Worm (Caenorhabditis elegans) whole organism, L3 larva: ENCODE data around the gene nhr-282.

ENCODE experiments used
- ama-1 ChIP-seq: fragments of 150-350 bp; optimal IDR thresholded peaks from 2 replicates; lab custom pipeline; 2018
- egl-27 ChIP-seq: sonication (generic microtip); optimal IDR thresholded peaks from 4 replicates; lab custom pipeline; 2017; ENCODE audit warnings: missing biosample characterization, missing genetic modification reagents, missing genetic modification characterization
- elt-3 ChIP-seq, 3 experiments: fragments of 150-350 bp in 1 of 3; sonication (generic microtip) in 2 of 3; optimal IDR thresholded peaks; 2 replicates in 2 of 3; 4 replicates in 1 of 3; lab custom pipeline; 2014 to 2017; ENCODE audit warnings: missing biosample characterization in 3 of 3, missing genetic modification characterization in 3 of 3
- hmg-11 ChIP-seq: sonication (generic microtip); optimal IDR thresholded peaks from 2 replicates; lab custom pipeline; 2016; ENCODE audit warnings: missing genetic modification characterization, missing compliant biosample characterization
- lin-39 ChIP-seq: fragments of 150-350 bp; optimal IDR thresholded peaks from 2 replicates; lab custom pipeline; 2018; ENCODE audit warnings: missing biosample characterization, missing genetic modification reagents, missing genetic modification characterization
- nhr-23 ChIP-seq: fragments of 150-350 bp; optimal IDR thresholded peaks from 2 replicates; lab custom pipeline; 2014; ENCODE audit warnings: missing biosample characterization, missing genetic modification reagents, missing genetic modification characterization
- nhr-237 ChIP-seq: fragments of 150-350 bp; optimal IDR thresholded peaks from 2 replicates; lab custom pipeline; 2014; ENCODE audit warnings: missing biosample characterization, missing genetic modification characterization
- nhr-76 ChIP-seq: fragments of 150-350 bp; sonication (generic microtip); optimal IDR thresholded peaks from 5 replicates; lab custom pipeline; 2014; ENCODE audit warnings: missing biosample characterization, missing genetic modification characterization
- pha-4 ChIP-seq: fragments of 150-350 bp; optimal IDR thresholded peaks from 2 replicates; lab custom pipeline; 2014; ENCODE audit warnings: missing biosample characterization, missing genetic modification reagents, missing genetic modification characterization
- snpc-4 ChIP-seq: fragments of 150-350 bp; optimal IDR thresholded peaks from 2 replicates; lab custom pipeline; 2014; ENCODE audit warnings: missing biosample characterization, missing genetic modification characterization
- unc-39 ChIP-seq: sonication (generic microtip); optimal IDR thresholded peaks from 4 replicates; lab custom pipeline; 2017; ENCODE audit warnings: missing biosample characterization, missing genetic modification characterization
- unc-62 ChIP-seq: fragments of 150-350 bp; sonication (generic microtip); optimal IDR thresholded peaks from 4 replicates; lab custom pipeline; 2014; ENCODE audit warnings: missing biosample characterization, missing genetic modification reagents, missing genetic modification characterization
- zag-1 ChIP-seq: fragments of 150-350 bp; optimal IDR thresholded peaks from 2 replicates; lab custom pipeline; 2014; ENCODE audit warnings: missing biosample characterization, missing genetic modification characterization

DNA sequence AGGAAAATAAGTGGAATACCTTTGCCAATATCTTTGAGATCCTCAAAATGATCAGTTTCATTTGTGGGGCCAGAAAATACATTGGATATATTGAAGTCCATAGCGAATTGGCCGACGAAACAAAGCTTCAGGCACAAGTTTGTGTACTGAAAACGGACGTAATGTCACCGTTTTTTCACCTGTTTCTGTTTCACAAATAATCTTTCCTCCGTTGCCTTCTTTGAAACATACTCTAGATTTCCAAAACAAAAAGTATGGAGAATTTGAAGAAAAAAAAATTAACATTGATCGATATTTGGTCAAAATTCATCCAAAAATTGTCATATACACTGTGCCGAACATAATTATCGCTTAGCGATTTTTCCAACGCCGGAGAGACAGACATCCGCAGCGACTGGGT is 50.5 kb downstream of the nhr-282 start, which contains the start of gene srz-12:
- TF ChIP-seq unc-39 (tag; lab: Kevin White, UChicago) (no peak), unc-62 (no peak), hmg-11 (no peak), elt-3 (tag; optimal IDR thresholded peaks at IDR 0.05; lab: Kevin White, UChicago) (no peak), zag-1 (tag; lab: Kevin White, UChicago) (no peak), pha-4 (no peak), lin-39 (tag; lab: Kevin White, UChicago) (no peak), egl-27 (tag; lab: Kevin White, UChicago) (no peak), ama-1 (lab: Kevin White, UChicago) (no peak), snpc-4 (tag; lab: Kevin White, UChicago) (no peak), nhr-23 (tag; lab: Kevin White, UChicago) (no peak), nhr-76 (tag; lab: Kevin White, UChicago) (no peak), nhr-237 (tag; lab: Kevin White, UChicago) (no peak)
